Worm (Caenorhabditis elegans): Measurements from ENCODE around the gene C29F9.12.

The C29F9.12 gene

ce11 chrIII:89155-89554, 32.7 kb downstream of the C29F9.12 start:
- TF ChIP-seq hmg-1.1 (GFP tag; IDR thresholded peaks at IDR 0.05) (peak; percentile 62), mdl-1 (tag; optimal IDR thresholded peaks at IDR 0.05) (no peak), lin-13 (GFP tag; optimal IDR thresholded peaks at IDR 0.05) (peak; percentile 55), nhr-42 (GFP tag; IDR thresholded peaks at IDR 0.05) (0 out of 2 replicates have a peak, but pooled peaks have one; percentile 47), nhr-76 (tag; optimal IDR thresholded peaks at IDR 0.05) (no peak), Y48G9A.11 (GFP tag; IDR thresholded peaks at IDR 0.05) (peak; percentile 93), ama-1 (optimal IDR thresholded peaks at IDR 0.05) (peak; percentile 89), nhr-237 (tag; optimal IDR thresholded peaks at IDR 0.05) (no peak), unc-62 (GFP tag; optimal IDR thresholded peaks at IDR 0.05 in 1 of 2) (peak in 1 of 2 experiments; percentile 84), unc-62 (tag; optimal IDR thresholded peaks at IDR 0.05) (no peak), F37D6.2 (tag; optimal IDR thresholded peaks at IDR 0.05) (no peak), ceh-32 (tag; optimal IDR thresholded peaks at IDR 0.05; ENCODE audit: poor library complexity) (no peak), attf-4 (tag; optimal IDR thresholded peaks at IDR 0.05) (no peak), T20F7.1 (GFP tag; optimal IDR thresholded peaks at IDR 0.05) (peak; percentile 83), sdz-12 (GFP tag; optimal IDR thresholded peaks at IDR 0.05) (no peak), dmd-6 (GFP tag; IDR thresholded peaks at IDR 0.05) (peak; percentile 40), F44E2.7 (GFP tag; IDR thresholded peaks at IDR 0.05) (peak; percentile 82; the same call in 1 of the 2 replicates), arid-1 (GFP tag; conservative IDR thresholded peaks at IDR 0.05) (peak; percentile 81), dve-1 (tag; optimal IDR thresholded peaks at IDR 0.05; ENCODE audit: insufficient read depth) (peak; percentile 70), ZK546.5 (tag; optimal IDR thresholded peaks at IDR 0.05) (no peak), D1046.2 (GFP tag; IDR thresholded peaks at IDR 0.05) (peak; percentile 62; the same call in 1 of the 2 replicates), Y105C5A.15 (GFP tag; IDR thresholded peaks at IDR 0.05) (peak; percentile 78; the same call in 1 of the 2 replicates), fkh-10 (GFP tag; optimal IDR thresholded peaks at IDR 0.05) (no peak), egl-27 (tag; optimal IDR thresholded peaks at IDR 0.05) (no peak), aha-1 (tag) (no peak), ceh-28 (tag; optimal IDR thresholded peaks at IDR 0.05) (peak; percentile 24), lsy-2 (tag; optimal IDR thresholded peaks at IDR 0.05) (peak in 1 of 2 experiments; percentile 68), ces-1 (GFP tag; optimal IDR thresholded peaks at IDR 0.05) (no peak), ceh-82 (tag; optimal IDR thresholded peaks at IDR 0.05) (no peak), nhr-102 (tag; optimal IDR thresholded peaks at IDR 0.05) (peak; percentile 52), cey-2 (tag; optimal IDR thresholded peaks at IDR 0.05; ENCODE audit: borderline replicate concordance, insufficient read depth) (no peak), R02D3.7 (tag; optimal IDR thresholded peaks at IDR 0.05) (no peak), skn-1 (tag; optimal IDR thresholded peaks at IDR 0.05) (no peak), dpl-1 (GFP tag; optimal IDR thresholded peaks at IDR 0.05) (peak; percentile 30), duxl-1 (tag; optimal IDR thresholded peaks at IDR 0.05; ENCODE audit: poor library complexity) (peak; percentile 84), nhr-25 (tag; optimal IDR thresholded peaks at IDR 0.05; ENCODE audit: borderline replicate concordance, insufficient read depth) (no peak), F49E8.2 (tag; optimal IDR thresholded peaks at IDR 0.05; ENCODE audit: borderline replicate concordance) (peak; percentile 88), ztf-11 (tag; optimal IDR thresholded peaks at IDR 0.05) (no peak), lin-15B (tag; optimal IDR thresholded peaks at IDR 0.05) (no peak), mdt-29 (GFP tag; IDR thresholded peaks at IDR 0.05) (no peak), ZK337.2 (GFP tag; IDR thresholded peaks at IDR 0.05) (no peak), vab-7 (GFP tag; IDR thresholded peaks at IDR 0.05) (peak; percentile 61; the same call in 1 of the 2 replicates), egl-43 (GFP tag; IDR thresholded peaks at IDR 0.05) (peak; percentile 79; the same call in 1 of the 2 replicates), jun-1 (tag; optimal IDR thresholded peaks at IDR 0.05) (no peak), unc-39 (tag; optimal IDR thresholded peaks at IDR 0.05) (no peak), lin-39 (tag; optimal IDR thresholded peaks at IDR 0.05) (no peak), set-16 (GFP tag; IDR thresholded peaks at IDR 0.05) (no peak), lir-3 (tag; optimal IDR thresholded peaks at IDR 0.05) (peak; percentile 39), daf-19 (GFP tag; conservative IDR thresholded peaks at IDR 0.05) (0 out of 2 replicates have a peak, but pooled peaks have one; percentile 65), madf-9 (GFP tag; conservative IDR thresholded peaks at IDR 0.05) (0 out of 2 replicates have a peak, but pooled peaks have one; percentile 60), dmd-8 (GFP tag; IDR thresholded peaks at IDR 0.05) (peak; percentile 80)

Data from whole organism, L4 larva.